Worm (Caenorhabditis elegans): ENCODE results near the gene F02E8.4.

- TF ChIP-seq sea-1 (GFP tag; conservative IDR thresholded peaks at IDR 0.05): no peak
- no peak for TF ChIP-seq ama-1 (optimal IDR thresholded peaks at IDR 0.05)
- TF ChIP-seq F13C5.2 (tag; optimal IDR thresholded peaks at IDR 0.05): no peak
- TF ChIP-seq hmg-4 (GFP tag; optimal IDR thresholded peaks at IDR 0.05): no peak
- TF ChIP-seq hmbx-1 (tag; optimal IDR thresholded peaks at IDR 0.05): no peak
- TF ChIP-seq aly-1 (tag; optimal IDR thresholded peaks at IDR 0.05): no peak
- no peak for TF ChIP-seq scrt-1 (GFP tag; IDR thresholded peaks at IDR 0.05)
Observed at ce11 chrX:4427387-4427786, 26.5 kb upstream of the F02E8.4 start.

All from whole organism, early embryonic.